Fruit fly (Drosophila melanogaster): Measurements from ENCODE around the gene CG45011.

The CG45011 gene

DNA sequence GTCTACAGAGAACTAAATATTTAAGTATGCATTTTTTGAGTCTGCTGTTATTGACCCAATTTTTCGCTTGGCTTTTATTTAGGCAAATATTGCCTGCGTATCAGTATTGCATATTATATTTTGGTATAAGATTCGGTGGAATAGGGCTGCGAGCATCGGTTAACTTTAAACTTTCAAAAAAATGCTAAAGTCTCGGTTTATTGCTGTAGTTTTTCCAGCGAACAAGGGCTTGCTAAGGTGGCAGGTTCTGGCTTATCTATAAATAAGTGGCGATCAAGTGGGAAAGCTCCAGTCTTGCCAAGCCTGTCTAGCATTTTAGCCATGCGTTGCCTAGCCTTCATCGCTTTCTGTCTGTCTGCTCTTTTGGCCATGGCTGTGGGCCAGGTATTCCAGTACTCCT, 6.5 kb downstream of the CG45011 start, which contains the start of gene CG31704:
Gene CG31704, plus strand, starts transcription at position 301 of the 400 bp plus-strand sequence.
- no peak for TF ChIP-seq insv (optimal IDR thresholded peaks at IDR 0.05)
- no peak for TF ChIP-seq Sin3A (optimal IDR thresholded peaks at IDR 0.05)
- no peak for TF ChIP-seq Myc (optimal IDR thresholded peaks at IDR 0.05)
- no peak for TF ChIP-seq psq (optimal IDR thresholded peaks at IDR 0.05)
- no peak for TF ChIP-seq h (optimal IDR thresholded peaks at IDR 0.05)
- TF ChIP-seq ttk (optimal IDR thresholded peaks at IDR 0.05) = no peak

DNA sequence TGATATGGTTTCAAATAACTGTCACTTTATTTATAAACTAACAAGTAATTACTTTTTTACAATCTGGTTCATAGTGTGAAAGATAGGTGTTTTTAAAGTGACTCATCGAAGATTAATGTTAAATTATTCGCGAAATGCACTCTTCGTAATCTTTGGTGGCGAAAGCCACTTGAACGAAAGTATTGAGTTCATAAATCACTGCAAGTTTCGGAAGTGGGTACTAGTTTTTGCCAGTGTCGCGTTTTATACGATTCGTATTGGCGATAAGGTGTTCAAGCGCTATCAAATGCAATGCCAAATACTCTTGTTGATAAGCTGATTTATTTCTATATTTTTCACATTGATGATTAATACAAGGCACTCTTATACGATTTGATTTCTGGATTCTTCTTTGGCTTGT, 7.7 kb downstream of the CG45011 start:
- no peak for TF ChIP-seq psq (optimal IDR thresholded peaks at IDR 0.05)
- TF ChIP-seq ttk (optimal IDR thresholded peaks at IDR 0.05) = no peak
- TF ChIP-seq insv (optimal IDR thresholded peaks at IDR 0.05) = no peak
- no peak for TF ChIP-seq Sin3A (optimal IDR thresholded peaks at IDR 0.05)
- no peak for TF ChIP-seq h (optimal IDR thresholded peaks at IDR 0.05)
- no peak for TF ChIP-seq Myc (optimal IDR thresholded peaks at IDR 0.05)

DNA sequence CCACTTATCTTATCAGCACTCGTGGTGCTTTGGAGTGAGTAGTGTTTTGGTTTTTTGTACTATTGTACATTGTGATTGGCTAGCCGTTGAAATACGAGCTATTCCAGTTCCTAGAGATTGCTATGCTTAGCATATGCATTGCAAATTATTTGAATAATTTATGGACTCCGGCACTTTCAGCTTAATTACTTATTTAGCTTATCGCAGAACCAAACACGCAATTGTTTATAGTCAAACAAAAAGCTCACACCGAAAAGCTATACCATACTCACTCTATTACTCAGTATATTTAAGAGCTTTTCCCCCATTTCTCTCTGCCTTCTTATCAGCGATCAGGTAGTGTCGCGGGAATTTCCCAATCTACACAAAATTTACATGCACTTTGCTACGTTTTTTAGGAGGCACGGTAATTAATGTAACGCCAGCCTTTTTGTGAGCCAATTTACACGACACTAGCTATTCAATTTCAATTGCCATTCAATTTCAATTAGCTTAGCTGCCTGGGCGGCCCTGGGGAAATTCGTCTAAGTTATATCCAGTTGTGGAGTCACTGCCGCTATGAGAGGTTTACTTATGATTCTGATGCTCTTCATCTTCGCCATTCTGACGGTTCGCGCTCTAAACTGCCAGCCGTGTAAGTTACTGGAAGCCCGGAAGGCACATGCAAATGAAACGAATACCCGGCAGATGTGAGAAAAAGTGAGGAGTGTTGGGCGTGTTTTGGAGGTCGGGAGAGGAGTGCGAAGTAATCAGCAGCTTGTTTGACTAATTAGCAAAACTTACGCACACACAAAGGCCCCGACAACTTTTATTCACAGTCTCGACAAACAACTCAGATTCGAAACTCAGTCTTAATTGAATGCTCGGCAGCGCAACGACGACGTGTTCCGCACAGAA, 8.7 kb downstream of the CG45011 start, which contains the start of the genes CG44008, CG14933, CG46426 and CG42486:
Gene CG44008, minus strand, starts transcription at position 155 of the 897 bp plus-strand sequence.
Gene CG14933, plus strand, starts transcription at position 538 of the 897 bp plus-strand sequence.
Gene CG46426, plus strand, starts transcription at position 538 of the 897 bp plus-strand sequence.
Gene CG42486, plus strand, starts transcription at position 847 of the 897 bp plus-strand sequence.
- TF ChIP-seq Myc (optimal IDR thresholded peaks at IDR 0.05) (no peak), insv (optimal IDR thresholded peaks at IDR 0.05) (no peak), h (optimal IDR thresholded peaks at IDR 0.05) (no peak), Sin3A (optimal IDR thresholded peaks at IDR 0.05) (no peak), psq (optimal IDR thresholded peaks at IDR 0.05) (no peak)

DNA sequence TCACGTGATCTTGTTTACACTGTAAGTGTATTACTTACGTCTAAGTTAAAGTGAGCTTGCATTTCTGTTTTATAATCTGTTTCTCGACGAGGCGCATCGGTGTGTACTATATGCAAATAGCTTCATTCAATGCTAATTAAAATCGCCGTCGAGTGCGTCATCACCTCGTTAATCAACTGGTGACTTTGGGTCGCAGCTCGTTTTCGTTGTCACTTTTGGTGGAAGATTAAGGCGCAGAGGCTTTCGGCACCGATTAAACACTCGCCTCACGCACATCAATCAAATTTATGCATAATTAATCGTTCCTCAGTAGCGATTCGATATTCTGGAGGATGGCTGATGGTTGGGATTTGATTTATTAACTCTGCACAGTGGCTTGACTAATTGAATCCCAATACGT, 10.4 kb downstream of the CG45011 start:
- TF ChIP-seq ttk (optimal IDR thresholded peaks at IDR 0.05) (no peak), Myc (optimal IDR thresholded peaks at IDR 0.05) (no peak), insv (optimal IDR thresholded peaks at IDR 0.05) (no peak), Sin3A (optimal IDR thresholded peaks at IDR 0.05) (no peak), psq (optimal IDR thresholded peaks at IDR 0.05) (no peak), h (optimal IDR thresholded peaks at IDR 0.05) (no peak)

DNA sequence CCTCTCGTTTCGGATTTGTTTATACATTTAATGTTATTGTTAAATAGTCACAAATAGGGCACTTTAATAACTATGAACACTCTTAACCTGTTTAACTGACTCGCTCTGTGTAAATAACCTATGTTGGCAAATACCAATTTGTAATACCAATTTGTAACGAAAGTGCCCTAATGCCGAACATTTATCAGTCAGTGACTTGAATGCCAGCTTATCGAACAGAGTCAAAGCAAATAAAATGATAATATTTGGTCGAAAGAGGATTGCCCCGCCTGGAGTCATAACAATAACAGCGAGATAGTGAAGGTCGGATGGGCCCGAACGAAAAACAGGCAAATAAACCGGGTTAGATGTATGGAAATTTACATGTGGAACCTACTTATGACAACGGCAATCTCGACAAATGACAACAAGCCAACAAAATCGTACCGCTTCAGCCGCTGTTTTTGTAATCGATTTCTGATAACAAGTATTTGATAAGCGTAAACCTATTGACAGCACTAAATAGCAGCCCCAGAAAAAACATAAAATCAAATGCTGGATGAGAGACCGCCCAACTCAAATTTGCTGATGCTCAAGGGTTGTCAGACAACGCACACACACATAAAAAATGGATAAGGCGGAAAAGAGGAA, 11.4 kb downstream of the CG45011 start:
- TF ChIP-seq Myc (optimal IDR thresholded peaks at IDR 0.05) (no peak), h (optimal IDR thresholded peaks at IDR 0.05) (no peak), insv (optimal IDR thresholded peaks at IDR 0.05) (no peak), ttk (optimal IDR thresholded peaks at IDR 0.05) (no peak), psq (optimal IDR thresholded peaks at IDR 0.05) (no peak), Sin3A (optimal IDR thresholded peaks at IDR 0.05) (no peak)

DNA sequence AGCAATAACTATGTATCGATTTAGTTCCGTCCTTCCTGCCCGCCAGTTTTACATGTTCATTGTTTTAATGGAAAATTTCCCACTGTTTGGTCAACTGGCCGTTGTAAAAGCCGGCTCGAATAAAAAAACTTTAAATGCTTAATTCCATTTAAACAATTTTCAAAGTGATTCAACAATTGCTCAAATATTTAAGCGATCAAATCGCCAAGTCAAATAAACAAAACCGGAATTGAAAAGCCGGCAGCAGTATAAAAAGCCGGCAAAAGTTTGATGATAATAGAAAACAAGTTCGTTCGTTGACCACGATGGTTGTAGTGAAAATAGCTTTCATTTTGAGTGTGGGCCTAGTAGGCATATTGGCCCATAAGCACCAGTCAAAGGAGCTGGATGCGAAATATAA, 13.0 kb downstream of the CG45011 start, which contains the start of gene Mal-B1:
Gene Mal-B1, plus strand, starts transcription at position 301 of the 400 bp plus-strand sequence.
- no peak for TF ChIP-seq h (optimal IDR thresholded peaks at IDR 0.05)
- no peak for TF ChIP-seq insv (optimal IDR thresholded peaks at IDR 0.05)
- TF ChIP-seq Sin3A (optimal IDR thresholded peaks at IDR 0.05) = no peak
- TF ChIP-seq ttk (optimal IDR thresholded peaks at IDR 0.05) = no peak
- TF ChIP-seq Myc (optimal IDR thresholded peaks at IDR 0.05) = no peak
- no peak for TF ChIP-seq psq (optimal IDR thresholded peaks at IDR 0.05)

DNA sequence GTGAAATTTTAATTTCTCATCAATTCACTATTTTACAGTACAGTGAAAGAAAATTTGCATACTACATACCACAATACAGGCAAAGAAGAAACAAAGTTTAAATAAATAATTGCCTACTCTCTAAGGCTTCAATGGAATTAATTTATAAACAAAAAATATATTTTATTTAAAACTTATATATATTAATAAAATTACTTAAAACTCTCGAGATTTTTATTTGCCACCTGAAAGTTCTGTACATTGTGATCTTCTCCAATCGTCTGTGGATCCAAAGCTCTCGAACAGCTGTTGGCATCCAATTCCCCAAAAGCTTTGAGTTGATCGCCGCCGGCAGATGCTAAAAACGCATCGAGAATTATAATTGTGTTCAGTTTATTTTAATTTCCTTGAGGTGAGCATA, 15.8 kb downstream of the CG45011 start, which contains the start of gene Mal-B2:
Gene Mal-B2, plus strand, starts transcription at position 301 of the 400 bp plus-strand sequence.
- TF ChIP-seq h (optimal IDR thresholded peaks at IDR 0.05) (no peak), insv (optimal IDR thresholded peaks at IDR 0.05) (no peak), Myc (optimal IDR thresholded peaks at IDR 0.05) (no peak), ttk (optimal IDR thresholded peaks at IDR 0.05) (no peak), Sin3A (optimal IDR thresholded peaks at IDR 0.05) (no peak), psq (optimal IDR thresholded peaks at IDR 0.05) (no peak)

DNA sequence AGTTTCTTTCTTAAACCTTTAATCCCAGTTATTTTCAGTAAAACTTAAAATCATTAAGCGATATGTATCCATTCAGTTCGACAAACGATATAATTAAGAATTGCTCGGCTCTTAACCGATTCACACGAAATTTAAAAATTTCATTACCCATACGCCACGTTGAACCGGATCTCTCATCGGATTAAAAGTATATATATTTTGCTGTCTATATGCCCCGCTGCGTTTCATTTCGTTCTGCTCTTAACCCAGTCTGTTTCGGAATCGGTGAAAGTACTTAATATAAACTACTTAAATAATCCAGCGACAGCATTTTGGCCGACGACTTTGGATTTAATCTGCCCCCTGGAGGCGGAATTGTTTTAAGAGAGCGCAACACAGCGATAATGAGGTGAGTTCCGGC, 19.2 kb downstream of the CG45011 start, which contains the start of gene CG42751:
Gene CG42751, plus strand, starts transcription at position 301 of the 400 bp plus-strand sequence.
- no peak for TF ChIP-seq ttk (optimal IDR thresholded peaks at IDR 0.05)
- no peak for TF ChIP-seq insv (optimal IDR thresholded peaks at IDR 0.05)
- TF ChIP-seq h (optimal IDR thresholded peaks at IDR 0.05) = no peak
- no peak for TF ChIP-seq Myc (optimal IDR thresholded peaks at IDR 0.05)
- no peak for TF ChIP-seq psq (optimal IDR thresholded peaks at IDR 0.05)
- TF ChIP-seq Sin3A (optimal IDR thresholded peaks at IDR 0.05) = no peak

DNA sequence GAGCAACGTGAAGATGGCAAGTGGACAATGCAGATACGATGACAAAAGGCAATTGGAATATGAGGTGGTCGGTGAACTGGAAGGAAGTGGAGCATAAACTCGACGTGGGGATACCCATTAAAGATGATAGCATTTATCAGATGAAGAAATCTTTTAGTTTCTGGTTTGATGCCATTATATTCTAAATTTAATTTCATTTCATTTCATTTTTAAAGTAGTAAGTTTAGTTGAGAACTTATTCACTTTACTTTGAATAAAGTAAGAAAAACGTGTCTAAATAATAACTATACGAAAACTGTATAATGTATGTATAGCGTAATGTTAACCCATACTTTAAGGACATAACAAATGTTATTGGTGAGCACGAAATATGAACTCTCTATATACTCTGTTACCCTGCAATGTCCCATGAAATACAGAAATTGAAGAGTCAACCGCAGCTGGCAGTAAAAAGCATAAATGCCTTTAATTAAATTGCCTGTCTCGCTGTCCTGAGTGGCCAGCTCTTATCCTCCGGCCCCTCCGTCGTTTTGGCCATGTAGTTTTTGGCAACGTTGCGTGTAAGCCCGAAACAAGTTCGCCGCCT, 37.1 kb downstream of the CG45011 start:
- no peak for TF ChIP-seq h (optimal IDR thresholded peaks at IDR 0.05)
- TF ChIP-seq ttk (optimal IDR thresholded peaks at IDR 0.05) = no peak
- no peak for TF ChIP-seq insv (optimal IDR thresholded peaks at IDR 0.05)
- no peak for TF ChIP-seq Myc (optimal IDR thresholded peaks at IDR 0.05)
- TF ChIP-seq Sin3A (optimal IDR thresholded peaks at IDR 0.05) = no peak
- TF ChIP-seq psq (optimal IDR thresholded peaks at IDR 0.05) = no peak

DNA sequence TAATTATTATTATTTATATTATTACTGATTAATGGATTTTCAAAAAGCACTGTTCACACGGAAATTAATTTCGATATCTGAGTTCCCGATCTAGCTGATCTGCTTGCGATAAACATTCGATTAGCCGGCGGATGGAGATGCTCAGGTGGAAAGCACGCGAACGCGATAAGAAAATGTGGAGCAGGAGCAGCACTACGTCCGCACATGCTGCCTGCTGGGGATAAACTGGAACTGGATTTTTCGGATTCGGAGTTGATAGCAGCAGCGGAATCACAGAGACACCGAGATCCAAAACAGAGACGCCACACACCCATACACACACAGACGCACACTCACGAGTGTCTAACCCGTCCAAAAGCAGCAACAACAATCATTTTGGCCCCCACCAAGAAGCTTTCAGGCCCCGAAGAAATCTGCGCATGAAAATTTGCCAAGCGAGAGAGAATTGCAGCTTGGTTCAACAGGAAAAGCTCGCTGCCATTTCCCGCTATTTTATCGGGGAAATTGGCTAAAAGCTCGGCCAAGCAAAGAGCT, 40.4 kb downstream of the CG45011 start:
- TF ChIP-seq Myc (optimal IDR thresholded peaks at IDR 0.05) (no peak), Sin3A (optimal IDR thresholded peaks at IDR 0.05) (no peak), h (optimal IDR thresholded peaks at IDR 0.05) (no peak), ttk (optimal IDR thresholded peaks at IDR 0.05) (no peak), insv (optimal IDR thresholded peaks at IDR 0.05) (no peak), psq (optimal IDR thresholded peaks at IDR 0.05) (no peak)

DNA sequence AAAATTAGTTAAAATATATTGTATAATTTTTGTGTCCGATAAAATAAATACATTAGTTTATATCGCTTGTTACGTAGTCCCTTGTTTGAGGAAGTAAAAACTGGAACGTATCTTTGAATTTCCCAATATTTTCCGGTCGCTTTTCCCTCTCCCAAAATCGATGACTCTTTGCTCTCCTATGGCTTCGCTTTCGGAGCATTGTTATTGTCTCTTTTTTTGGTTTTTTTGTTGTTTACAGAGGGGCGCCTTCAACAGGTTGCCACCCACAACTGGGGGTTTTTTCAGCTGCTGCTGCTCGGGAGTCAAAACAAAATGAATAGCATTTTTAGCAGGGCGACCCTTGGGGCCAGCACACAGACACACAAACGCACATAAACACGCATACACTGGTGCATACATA, 41.0 kb downstream of the CG45011 start:
- TF ChIP-seq psq (optimal IDR thresholded peaks at IDR 0.05) (no peak), Sin3A (optimal IDR thresholded peaks at IDR 0.05) (no peak), ttk (optimal IDR thresholded peaks at IDR 0.05) (no peak), h (optimal IDR thresholded peaks at IDR 0.05) (no peak), insv (optimal IDR thresholded peaks at IDR 0.05) (no peak), Myc (optimal IDR thresholded peaks at IDR 0.05) (no peak)

All from Kc167 (cell line).